Worm (Caenorhabditis elegans) whole organism, midembryonic: ENCODE data around the gene R04B3.1.
A peak's percentile ranks its signal among the peaks of the same experiment; 100 is the strongest.

Source experiments
- T22C8.4 ChIP-seq: fragments of 200-800 bp; sonication (Bioruptor generic); IDR thresholded peaks from 2 replicates; pipeline ENCODE4 v1.3.6; 2022; ENCODE audit warnings: missing genetic modification characterization, missing compliant biosample characterization
- cog-1 ChIP-seq: sonication (generic microtip); optimal IDR thresholded peaks from 2 replicates; lab custom pipeline; 2016; ENCODE audit warnings: missing genetic modification characterization, missing compliant biosample characterization
- flt-1 ChIP-seq: fragments of 200-800 bp; sonication (Bioruptor generic); IDR thresholded peaks from 2 replicates; pipeline ENCODE4 v1.3.6; 2022; ENCODE audit warnings: missing genetic modification characterization, missing compliant biosample characterization
- klf-2 ChIP-seq: fragments of 200-800 bp; sonication (Bioruptor generic); conservative IDR thresholded peaks from 2 replicates; pipeline ENCODE4 v1.3.6; 2022; ENCODE audit warnings: missing genetic modification reagents, missing genetic modification characterization, missing compliant biosample characterization
- med-1 ChIP-seq: sonication (generic microtip); optimal IDR thresholded peaks from 2 replicates; lab custom pipeline; 2017; ENCODE audit warnings: missing genetic modification characterization, mild to moderate bottlenecking, missing compliant biosample characterization, antibody characterized with exemption, missing genetic modification reagents; ENCODE audit not compliant: insufficient read depth
- ref-1 ChIP-seq: fragments of 200-800 bp; sonication (Bioruptor generic); conservative IDR thresholded peaks from 2 replicates; pipeline ENCODE4 v1.3.6; 2022; ENCODE audit warnings: missing genetic modification reagents, missing genetic modification characterization, missing compliant biosample characterization
- tab-1 ChIP-seq: fragments of 200-800 bp; sonication (Bioruptor generic); IDR thresholded peaks from 2 replicates; pipeline ENCODE4 v1.3.6; 2022; ENCODE audit warnings: missing genetic modification characterization, missing compliant biosample characterization
- ztf-23 ChIP-seq: fragments of 200-800 bp; sonication (Bioruptor generic); IDR thresholded peaks from 2 replicates; pipeline ENCODE4 v1.3.6; 2022; ENCODE audit warnings: missing genetic modification reagents, missing genetic modification characterization, missing compliant biosample characterization
- ztf-29 ChIP-seq: fragments of 200-800 bp; sonication (Bioruptor generic); IDR thresholded peaks from 2 replicates; pipeline ENCODE4 v1.3.6; 2022; ENCODE audit warnings: missing genetic modification reagents, missing genetic modification characterization, missing compliant biosample characterization

Gene R04B3.1

DNA sequence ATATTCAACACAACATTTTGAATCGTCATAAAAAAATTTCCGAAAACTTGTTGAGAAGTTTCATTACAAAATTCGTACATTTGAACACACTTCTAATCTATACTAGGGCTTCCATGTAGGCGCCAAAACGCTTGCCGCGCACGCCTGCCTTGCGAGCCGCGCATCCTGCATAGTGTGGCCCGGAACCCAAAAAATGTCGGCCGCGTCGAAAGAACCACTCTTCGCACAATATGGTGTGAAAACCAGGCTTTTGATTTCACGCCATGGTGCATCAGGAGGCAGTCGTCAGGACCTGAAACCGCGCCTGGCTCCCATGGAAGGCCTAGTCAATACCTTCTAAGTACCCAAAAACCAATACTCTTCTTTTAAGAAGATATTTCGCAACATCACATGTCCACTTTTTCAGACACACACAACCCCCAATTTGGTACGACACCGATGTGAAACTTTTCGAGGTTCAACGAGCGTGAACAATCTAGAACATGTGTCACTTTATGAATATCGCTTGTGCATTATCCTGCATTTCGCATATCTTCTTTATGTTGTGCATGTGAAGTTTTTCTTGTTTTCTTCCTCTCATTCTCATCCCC is 22.5 kb upstream of the R04B3.1 start:
- no peak for TF ChIP-seq cog-1 (tag; lab: Kevin White, UChicago)
- TF ChIP-seq ref-1: no peak
- no peak for TF ChIP-seq med-1 (GFP tag; lab: Kevin White, UChicago)
- TF ChIP-seq klf-2 (GFP tag; lab: Robert Waterston, UW): no peak
- no peak for TF ChIP-seq tab-1 (GFP tag; lab: Robert Waterston, UW)
- TF ChIP-seq flt-1 (GFP tag; lab: Robert Waterston, UW): no peak
- no peak for TF ChIP-seq T22C8.4 (GFP tag; lab: Robert Waterston, UW)
- TF ChIP-seq ztf-23: no peak

DNA sequence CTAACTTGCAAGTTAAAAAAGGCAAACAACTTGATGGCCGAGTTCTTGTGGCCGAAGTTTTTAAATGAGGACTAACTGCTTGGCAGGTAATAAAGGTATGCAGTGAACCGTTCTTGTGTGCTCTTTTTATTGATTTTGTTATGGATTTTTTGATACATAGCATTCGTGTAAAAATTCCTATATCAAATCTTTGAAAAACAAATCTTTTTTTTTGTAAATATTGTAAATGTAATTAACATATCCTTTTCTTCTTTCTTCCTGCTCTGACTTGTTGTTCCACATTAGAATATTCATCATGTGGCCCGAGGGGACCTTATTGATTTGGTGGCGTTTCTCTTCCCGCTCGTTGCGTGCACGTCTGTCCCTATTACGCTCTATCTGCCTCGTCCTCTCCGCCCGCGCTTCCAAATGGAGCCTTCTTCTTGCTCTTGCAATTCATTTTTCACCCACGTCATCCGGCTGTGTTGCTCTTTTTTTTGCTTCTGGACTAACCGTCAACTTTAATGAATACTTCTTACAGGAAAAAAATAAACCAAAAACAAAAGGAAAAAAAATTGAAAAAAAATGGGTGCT is 17.4 kb upstream of the R04B3.1 start, which contains the start of gene hid-1:
hid-1 (plus strand) TSS at position 523 of the 573 bp plus-strand sequence.
- TF ChIP-seq tab-1 (GFP tag; lab: Robert Waterston, UW): no peak
- TF ChIP-seq T22C8.4 (GFP tag; lab: Robert Waterston, UW): 0 out of 2 replicates have a peak, but pooled peaks have one; percentile 31

DNA sequence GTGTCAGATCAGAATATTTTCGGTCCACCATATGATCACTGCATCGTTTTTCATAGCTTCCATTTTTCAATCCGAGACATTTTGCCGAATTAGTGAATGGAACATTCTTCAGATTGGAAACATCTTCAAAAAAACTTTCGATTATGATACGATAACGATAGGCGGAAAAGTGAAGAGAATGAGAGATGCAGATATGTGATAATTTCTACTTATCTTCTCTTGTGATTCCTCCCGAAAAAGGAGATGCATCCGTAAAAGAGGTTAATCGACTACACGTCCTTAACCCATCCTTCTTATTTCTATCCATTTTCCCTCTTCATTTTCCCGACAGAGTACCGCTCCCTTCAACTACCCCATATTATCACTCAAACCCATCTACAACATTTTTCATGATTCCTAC is 11.9 kb upstream of the R04B3.1 start, which contains the start of gene K02E10.4:
K02E10.4 (plus strand) TSS at position 186 of the 400 bp plus-strand sequence.
- TF ChIP-seq T22C8.4 (GFP tag; lab: Robert Waterston, UW) (no peak), med-1 (GFP tag; lab: Kevin White, UChicago) (no peak), ref-1 (no peak), cog-1 (tag; lab: Kevin White, UChicago) (no peak), ztf-29 (GFP tag; lab: Robert Waterston, UW) (no peak), ztf-23 (no peak), klf-2 (GFP tag; lab: Robert Waterston, UW) (no peak), tab-1 (GFP tag; lab: Robert Waterston, UW) (no peak), flt-1 (GFP tag; lab: Robert Waterston, UW) (no peak)

DNA sequence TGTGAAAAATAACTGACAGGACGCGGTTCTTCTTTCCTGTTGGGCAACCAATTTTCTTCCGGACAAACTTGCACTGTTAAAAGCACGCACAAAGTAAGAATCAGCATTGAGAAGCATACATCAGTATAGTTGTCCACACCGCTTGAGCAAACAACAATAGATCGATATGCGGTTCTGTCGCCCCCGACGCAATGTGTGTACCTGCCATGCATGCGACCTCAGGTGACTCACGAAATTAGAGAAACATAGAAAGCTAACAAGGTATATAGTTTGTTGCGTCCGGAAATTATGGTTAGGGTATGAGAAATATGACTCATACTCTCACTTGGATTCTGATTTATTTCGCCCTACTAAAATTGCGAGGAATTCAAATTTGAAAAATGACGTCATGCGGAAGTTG is 11.4 kb upstream of the R04B3.1 start, which contains the start of gene K02E10.6:
K02E10.6 (minus strand) TSS at position 149 of the 400 bp plus-strand sequence.
- TF ChIP-seq flt-1 (GFP tag; lab: Robert Waterston, UW): no peak
- no peak for TF ChIP-seq ztf-23
- TF ChIP-seq T22C8.4 (GFP tag; lab: Robert Waterston, UW): no peak
- no peak for TF ChIP-seq ztf-29 (GFP tag; lab: Robert Waterston, UW)
- TF ChIP-seq cog-1 (tag; lab: Kevin White, UChicago): no peak

DNA sequence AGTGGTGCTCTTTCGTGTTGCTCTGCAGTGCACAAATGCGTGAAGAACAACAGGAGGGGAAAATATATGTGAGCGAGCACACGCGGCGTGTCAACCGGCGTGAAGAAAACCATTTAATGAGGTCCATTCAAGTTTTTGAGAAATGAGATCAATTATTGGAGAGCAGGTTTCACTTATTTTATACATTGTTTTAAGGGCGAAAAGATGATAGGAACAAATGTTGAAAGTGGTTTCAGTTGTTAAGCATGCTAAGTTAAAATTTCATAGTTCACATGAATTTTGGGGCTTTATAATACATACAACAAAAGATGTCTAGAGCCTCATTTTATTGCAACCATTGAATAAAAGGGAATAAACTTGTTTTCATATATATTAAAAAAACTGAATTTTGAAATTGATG is 7.6 kb upstream of the R04B3.1 start, which contains the start of gene K02E10.5:
K02E10.5 (minus strand) TSS at position 101 of the 400 bp plus-strand sequence.
- no peak for TF ChIP-seq ztf-23
- no peak for TF ChIP-seq T22C8.4 (GFP tag; lab: Robert Waterston, UW)
- TF ChIP-seq flt-1 (GFP tag; lab: Robert Waterston, UW): no peak
- TF ChIP-seq klf-2 (GFP tag; lab: Robert Waterston, UW): no peak
- TF ChIP-seq ztf-29 (GFP tag; lab: Robert Waterston, UW): no peak
- TF ChIP-seq ref-1: no peak
- TF ChIP-seq cog-1 (tag; lab: Kevin White, UChicago): no peak
- no peak for TF ChIP-seq med-1 (GFP tag; lab: Kevin White, UChicago)
- no peak for TF ChIP-seq tab-1 (GFP tag; lab: Robert Waterston, UW)

DNA sequence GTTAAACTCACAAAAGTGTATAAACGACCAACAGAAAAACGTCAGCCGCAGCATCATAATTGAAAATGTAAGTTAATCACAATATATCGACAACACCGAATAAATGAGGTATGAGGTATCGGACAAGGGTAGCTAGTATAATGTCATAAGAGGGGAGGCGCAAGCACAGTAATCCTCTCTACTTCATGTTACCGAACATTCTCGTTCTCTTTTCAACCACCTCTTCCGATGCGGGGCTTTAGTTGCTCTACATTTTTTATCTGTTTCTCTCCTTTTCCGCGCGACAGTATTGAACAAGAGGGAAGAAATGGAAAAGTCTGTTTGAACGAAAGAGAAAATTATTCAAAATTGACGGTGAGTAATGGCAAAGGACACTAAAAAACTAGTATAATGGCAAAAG is 4.7 kb upstream of the R04B3.1 start, which contains the start of gene R04B3.3:
R04B3.3 (minus strand) TSS at position 101 of the 400 bp plus-strand sequence.
- no peak for TF ChIP-seq ztf-29 (GFP tag; lab: Robert Waterston, UW)
- TF ChIP-seq T22C8.4 (GFP tag; lab: Robert Waterston, UW): no peak

DNA sequence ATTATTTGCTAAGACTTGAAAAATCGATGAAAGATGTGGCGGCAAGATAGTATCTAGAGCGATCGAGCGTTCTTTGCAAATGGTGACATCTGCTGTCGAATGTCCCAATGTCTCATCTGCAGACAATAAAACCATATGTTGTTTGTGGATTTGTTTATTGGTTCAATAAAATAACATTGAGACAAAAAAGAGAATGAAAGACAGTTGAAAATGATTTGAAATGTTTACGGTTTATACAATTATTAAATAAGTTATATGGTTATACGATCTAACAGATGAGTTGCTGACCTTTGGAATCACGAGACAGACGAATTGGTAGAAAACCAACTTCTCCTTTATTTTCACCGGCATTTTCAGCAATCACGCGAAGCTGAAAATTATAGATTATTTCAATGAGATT is 2.4 kb upstream of the R04B3.1 start, which contains the start of gene R04B3.2:
R04B3.2 (minus strand) TSS at position 101 of the 400 bp plus-strand sequence.
- TF ChIP-seq ztf-23: no peak
- no peak for TF ChIP-seq med-1 (GFP tag; lab: Kevin White, UChicago)

DNA sequence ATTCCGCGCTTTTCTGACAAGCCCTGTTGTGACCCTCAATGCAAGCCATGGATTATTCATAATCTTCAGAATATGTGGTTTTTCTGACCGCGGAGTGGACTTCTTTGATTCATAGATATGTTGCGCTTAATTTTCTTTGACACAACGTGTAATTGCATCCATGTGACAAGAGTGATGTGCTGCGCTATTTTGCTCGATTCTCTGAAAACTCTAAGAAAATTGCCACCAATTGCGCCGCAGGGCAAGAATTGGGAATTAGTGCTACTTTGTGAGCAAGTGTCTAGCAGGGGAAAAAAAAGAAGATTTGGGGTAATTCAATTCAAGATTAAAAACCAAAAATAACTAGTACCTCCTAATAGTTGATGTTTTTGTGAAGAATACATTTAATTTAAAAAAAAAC is 7.1 kb downstream of the R04B3.1 start:
- TF ChIP-seq ztf-29 (GFP tag; lab: Robert Waterston, UW) (no peak), cog-1 (tag; lab: Kevin White, UChicago) (no peak)

DNA sequence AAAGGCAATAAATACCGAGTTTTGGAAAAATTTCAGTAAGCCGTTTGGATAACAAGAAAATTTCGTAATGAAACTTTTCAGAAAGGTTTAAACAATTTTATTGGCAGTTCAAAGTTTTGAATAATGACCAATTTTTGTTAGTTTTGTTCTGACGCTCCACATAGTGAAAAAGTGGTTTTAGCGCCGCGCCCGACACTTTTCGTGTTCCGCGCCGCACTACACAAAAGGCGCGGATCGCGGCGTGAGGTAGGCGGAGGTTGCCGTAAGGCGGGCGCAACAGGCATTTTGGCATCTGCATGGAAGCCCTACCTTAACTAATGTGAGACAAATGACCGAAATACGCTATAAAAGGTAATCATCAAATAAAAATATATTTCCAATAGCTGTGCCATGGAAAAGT is 9.5 kb downstream of the R04B3.1 start:
- TF ChIP-seq T22C8.4 (GFP tag; lab: Robert Waterston, UW) (no peak), med-1 (GFP tag; lab: Kevin White, UChicago) (no peak), cog-1 (tag; lab: Kevin White, UChicago) (no peak), klf-2 (GFP tag; lab: Robert Waterston, UW) (no peak), ztf-29 (GFP tag; lab: Robert Waterston, UW) (no peak), ref-1 (no peak), flt-1 (GFP tag; lab: Robert Waterston, UW) (no peak), ztf-23 (no peak), tab-1 (GFP tag; lab: Robert Waterston, UW) (no peak)

DNA sequence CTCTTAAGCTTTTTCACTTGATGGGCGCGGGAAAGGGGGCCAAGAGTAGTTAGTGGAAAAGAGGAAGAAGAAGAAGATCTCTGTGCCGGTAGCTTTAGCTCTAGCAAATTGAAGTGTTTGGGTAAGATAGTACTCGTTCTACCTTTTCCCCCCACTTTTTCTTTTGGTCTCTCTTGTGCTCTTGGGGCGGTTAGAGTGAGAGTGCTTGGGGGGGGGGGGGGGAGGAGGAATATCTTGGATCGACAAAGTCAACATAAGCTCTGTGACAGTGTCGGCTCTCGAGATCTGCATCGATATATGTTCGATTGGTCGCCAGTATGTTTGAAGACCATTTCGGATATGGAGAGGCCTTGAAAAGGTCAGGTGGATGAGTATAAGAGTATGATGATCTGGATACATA is 11.4 kb downstream of the R04B3.1 start, which contains the start of gene fox-1:
fox-1 (minus strand) TSS at position 101 of the 400 bp plus-strand sequence.
- TF ChIP-seq ref-1 (no peak), cog-1 (tag; lab: Kevin White, UChicago) (no peak), med-1 (GFP tag; lab: Kevin White, UChicago) (no peak), T22C8.4 (GFP tag; lab: Robert Waterston, UW) (no peak), flt-1 (GFP tag; lab: Robert Waterston, UW) (no peak), ztf-29 (GFP tag; lab: Robert Waterston, UW) (no peak), klf-2 (GFP tag; lab: Robert Waterston, UW) (no peak), tab-1 (GFP tag; lab: Robert Waterston, UW) (no peak), ztf-23 (no peak)
